Worm (Caenorhabditis elegans): Measurements from ENCODE around the gene F36F12.7.
"Not testable (repeated sequence)": the region's sequence is repeated elsewhere in the genome, so short reads cannot be mapped to it uniquely, and the experiment has no call there.

Gene F36F12.7

ce11 chrV:2137010-2137409 lies 37.9 kb downstream of the F36F12.7 start:
- TF ChIP-seq hnd-1 (tag; optimal IDR thresholded peaks at IDR 0.05) (no peak), hmg-4 (GFP tag; optimal IDR thresholded peaks at IDR 0.05) (no peak), scrt-1 (GFP tag; IDR thresholded peaks at IDR 0.05) (no peak), aly-1 (tag; optimal IDR thresholded peaks at IDR 0.05) (no peak), F13C5.2 (tag; optimal IDR thresholded peaks at IDR 0.05) (no peak), flt-1 (GFP tag; IDR thresholded peaks at IDR 0.05) (no peak)

- TF ChIP-seq pes-1 (GFP tag; IDR thresholded peaks at IDR 0.05): no peak
- TF ChIP-seq scrt-1 (GFP tag; IDR thresholded peaks at IDR 0.05): no peak
- no peak for TF ChIP-seq tbx-11 (GFP tag; IDR thresholded peaks at IDR 0.05)
- no peak for TF ChIP-seq ama-1 (optimal IDR thresholded peaks at IDR 0.05)
- TF ChIP-seq tbx-37 (GFP tag; conservative IDR thresholded peaks at IDR 0.05): no peak
- no peak for TF ChIP-seq aly-1 (tag; optimal IDR thresholded peaks at IDR 0.05)
- no peak for TF ChIP-seq flt-1 (GFP tag; IDR thresholded peaks at IDR 0.05)
- no peak for TF ChIP-seq F13C5.2 (tag; optimal IDR thresholded peaks at IDR 0.05)
- TF ChIP-seq hmg-4 (GFP tag; optimal IDR thresholded peaks at IDR 0.05): no peak
- TF ChIP-seq sea-1 (GFP tag; conservative IDR thresholded peaks at IDR 0.05): no peak
- no peak for TF ChIP-seq B0310.2 (tag; optimal IDR thresholded peaks at IDR 0.05)
- no peak for TF ChIP-seq hnd-1 (tag; optimal IDR thresholded peaks at IDR 0.05)
- no peak for TF ChIP-seq hmbx-1 (tag; optimal IDR thresholded peaks at IDR 0.05)
- no peak for TF ChIP-seq ets-7 (tag; optimal IDR thresholded peaks at IDR 0.05)
- TF ChIP-seq ceh-13 (GFP tag; optimal IDR thresholded peaks at IDR 0.05): no peak
- TF ChIP-seq ceh-36 (tag; optimal IDR thresholded peaks at IDR 0.05): no peak
- no peak for TF ChIP-seq tra-4 (tag; optimal IDR thresholded peaks at IDR 0.05)
These were observed 39.1 kb downstream of the F36F12.7 start for ce11 chrV:2138287-2138686.

ce11 chrV:2139918-2140317 lies 40.8 kb downstream of the F36F12.7 start, which contains the start of gene F22F7.7:
Gene F22F7.7, minus strand, starts transcription at chrV:2140042.
- TF ChIP-seq tra-4 (tag; optimal IDR thresholded peaks at IDR 0.05) (no peak), ceh-13 (GFP tag; optimal IDR thresholded peaks at IDR 0.05) (no peak), scrt-1 (GFP tag; IDR thresholded peaks at IDR 0.05) (no peak), aly-1 (tag; optimal IDR thresholded peaks at IDR 0.05) (no peak), hnd-1 (tag; optimal IDR thresholded peaks at IDR 0.05) (no peak), ama-1 (optimal IDR thresholded peaks at IDR 0.05) (no peak), hmbx-1 (tag; optimal IDR thresholded peaks at IDR 0.05) (no peak), tbx-11 (GFP tag; IDR thresholded peaks at IDR 0.05) (no peak), pes-1 (GFP tag; IDR thresholded peaks at IDR 0.05) (no peak), ceh-36 (tag; optimal IDR thresholded peaks at IDR 0.05) (no peak), tbx-37 (GFP tag; conservative IDR thresholded peaks at IDR 0.05) (no peak), B0310.2 (tag; optimal IDR thresholded peaks at IDR 0.05) (no peak), sea-1 (GFP tag; conservative IDR thresholded peaks at IDR 0.05) (no peak), F13C5.2 (tag; optimal IDR thresholded peaks at IDR 0.05) (no peak), ets-7 (tag; optimal IDR thresholded peaks at IDR 0.05) (no peak), hmg-4 (GFP tag; optimal IDR thresholded peaks at IDR 0.05) (no peak), flt-1 (GFP tag; IDR thresholded peaks at IDR 0.05) (no peak)

ce11 chrV:2144408-2144807 lies 45.3 kb downstream of the F36F12.7 start, which contains the start of gene F22F7.12:
Gene F22F7.12, minus strand, starts transcription at chrV:2144508.
- not testable (repeated sequence) for TF ChIP-seq pes-1 (GFP tag; IDR thresholded peaks at IDR 0.05); ets-7 (tag; optimal IDR thresholded peaks at IDR 0.05); hmbx-1 (tag; optimal IDR thresholded peaks at IDR 0.05)

- TF ChIP-seq pes-1 (GFP tag; IDR thresholded peaks at IDR 0.05): no peak
- no peak for TF ChIP-seq B0310.2 (tag; optimal IDR thresholded peaks at IDR 0.05)
- TF ChIP-seq hmbx-1 (tag; optimal IDR thresholded peaks at IDR 0.05): no peak
- no peak for TF ChIP-seq scrt-1 (GFP tag; IDR thresholded peaks at IDR 0.05)
- TF ChIP-seq hnd-1 (tag; optimal IDR thresholded peaks at IDR 0.05): no peak
- TF ChIP-seq aly-1 (tag; optimal IDR thresholded peaks at IDR 0.05): no peak
- no peak for TF ChIP-seq sea-1 (GFP tag; conservative IDR thresholded peaks at IDR 0.05)
- TF ChIP-seq tbx-37 (GFP tag; conservative IDR thresholded peaks at IDR 0.05): no peak
- TF ChIP-seq hmg-4 (GFP tag; optimal IDR thresholded peaks at IDR 0.05): no peak
- TF ChIP-seq tbx-11 (GFP tag; IDR thresholded peaks at IDR 0.05): no peak
- TF ChIP-seq tra-4 (tag; optimal IDR thresholded peaks at IDR 0.05): no peak
- TF ChIP-seq ets-7 (tag; optimal IDR thresholded peaks at IDR 0.05): no peak
- no peak for TF ChIP-seq ama-1 (optimal IDR thresholded peaks at IDR 0.05)
- no peak for TF ChIP-seq flt-1 (GFP tag; IDR thresholded peaks at IDR 0.05)
- no peak for TF ChIP-seq ceh-36 (tag; optimal IDR thresholded peaks at IDR 0.05)
- TF ChIP-seq ceh-13 (GFP tag; optimal IDR thresholded peaks at IDR 0.05): no peak
- TF ChIP-seq F13C5.2 (tag; optimal IDR thresholded peaks at IDR 0.05): no peak
These were observed 46.9 kb downstream of the F36F12.7 start, which contains the start of gene str-52 for ce11 chrV:2146044-2146443. Gene str-52, minus strand, starts transcription at chrV:2146144.

ce11 chrV:2146795-2147194 lies 47.7 kb downstream of the F36F12.7 start, which contains the start of gene srbc-20:
Gene srbc-20, plus strand, starts transcription at chrV:2147095.
- TF ChIP-seq pes-1 (GFP tag; IDR thresholded peaks at IDR 0.05) (no peak), flt-1 (GFP tag; IDR thresholded peaks at IDR 0.05) (no peak), tbx-11 (GFP tag; IDR thresholded peaks at IDR 0.05) (no peak), tbx-37 (GFP tag; conservative IDR thresholded peaks at IDR 0.05) (no peak), hmbx-1 (tag; optimal IDR thresholded peaks at IDR 0.05) (no peak), F13C5.2 (tag; optimal IDR thresholded peaks at IDR 0.05) (no peak), ama-1 (optimal IDR thresholded peaks at IDR 0.05) (no peak)

ce11 chrV:2149432-2149831 lies 50.3 kb downstream of the F36F12.7 start, which contains the start of gene C45H4.21:
Gene C45H4.21, minus strand, starts transcription at chrV:2149532.
- TF ChIP-seq ceh-36 (tag; optimal IDR thresholded peaks at IDR 0.05): no peak
- no peak for TF ChIP-seq ceh-13 (GFP tag; optimal IDR thresholded peaks at IDR 0.05)
- TF ChIP-seq F13C5.2 (tag; optimal IDR thresholded peaks at IDR 0.05): no peak
- no peak for TF ChIP-seq flt-1 (GFP tag; IDR thresholded peaks at IDR 0.05)
- TF ChIP-seq aly-1 (tag; optimal IDR thresholded peaks at IDR 0.05): no peak
- TF ChIP-seq hmbx-1 (tag; optimal IDR thresholded peaks at IDR 0.05): no peak
- TF ChIP-seq ama-1 (optimal IDR thresholded peaks at IDR 0.05): no peak
- no peak for TF ChIP-seq pes-1 (GFP tag; IDR thresholded peaks at IDR 0.05)
- TF ChIP-seq B0310.2 (tag; optimal IDR thresholded peaks at IDR 0.05): no peak
- TF ChIP-seq tbx-37 (GFP tag; conservative IDR thresholded peaks at IDR 0.05): no peak
- no peak for TF ChIP-seq hmg-4 (GFP tag; optimal IDR thresholded peaks at IDR 0.05)
- TF ChIP-seq scrt-1 (GFP tag; IDR thresholded peaks at IDR 0.05): no peak
- TF ChIP-seq ets-7 (tag; optimal IDR thresholded peaks at IDR 0.05): no peak
- no peak for TF ChIP-seq sea-1 (GFP tag; conservative IDR thresholded peaks at IDR 0.05)
- no peak for TF ChIP-seq tra-4 (tag; optimal IDR thresholded peaks at IDR 0.05)

All from whole organism, early embryonic.